Worm (Caenorhabditis elegans) whole organism, L2 larva: ENCODE results near the gene gtf-2F1.

Experiments
- lin-13 ChIP-seq: fragments of 150-350 bp; optimal IDR thresholded peaks from 2 replicates; lab custom pipeline; 2014; ENCODE audit warnings: missing biosample characterization, missing genetic modification reagents, missing genetic modification characterization
- lin-39 ChIP-seq: fragments of 150-350 bp; optimal IDR thresholded peaks from 2 replicates; lab custom pipeline; 2014; ENCODE audit warnings: missing biosample characterization, missing genetic modification reagents, missing genetic modification characterization
- nhr-77 ChIP-seq: fragments of 150-350 bp; optimal IDR thresholded peaks from 2 replicates; lab custom pipeline; 2014; ENCODE audit warnings: missing biosample characterization, missing genetic modification characterization
- sem-4 ChIP-seq: fragments of 150-350 bp; optimal IDR thresholded peaks from 2 replicates; lab custom pipeline; 2014; ENCODE audit warnings: missing biosample characterization, missing genetic modification reagents, missing genetic modification characterization
- skn-1 ChIP-seq: sonication (generic microtip); optimal IDR thresholded peaks from 2 replicates; lab custom pipeline; 2017; ENCODE audit warnings: missing biosample characterization, missing genetic modification characterization
- snpc-4 ChIP-seq: fragments of 150-350 bp; optimal IDR thresholded peaks from 2 replicates; lab custom pipeline; 2014; ENCODE audit warnings: missing biosample characterization, missing genetic modification characterization
- unc-62 ChIP-seq: fragments of 150-350 bp; optimal IDR thresholded peaks from 2 replicates; lab custom pipeline; 2014; ENCODE audit warnings: missing biosample characterization, missing genetic modification reagents, missing genetic modification characterization
- ztf-1 ChIP-seq: fragments of 200-800 bp; sonication (Bioruptor generic); conservative IDR thresholded peaks from 2 replicates; pipeline ENCODE4 v1.3.6; 2022; ENCODE audit warnings: missing genetic modification characterization, missing compliant biosample characterization
- ztf-4 ChIP-seq: fragments of 150-350 bp; optimal IDR thresholded peaks from 2 replicates; lab custom pipeline; 2014; ENCODE audit warnings: missing biosample characterization, missing genetic modification characterization

DNA sequence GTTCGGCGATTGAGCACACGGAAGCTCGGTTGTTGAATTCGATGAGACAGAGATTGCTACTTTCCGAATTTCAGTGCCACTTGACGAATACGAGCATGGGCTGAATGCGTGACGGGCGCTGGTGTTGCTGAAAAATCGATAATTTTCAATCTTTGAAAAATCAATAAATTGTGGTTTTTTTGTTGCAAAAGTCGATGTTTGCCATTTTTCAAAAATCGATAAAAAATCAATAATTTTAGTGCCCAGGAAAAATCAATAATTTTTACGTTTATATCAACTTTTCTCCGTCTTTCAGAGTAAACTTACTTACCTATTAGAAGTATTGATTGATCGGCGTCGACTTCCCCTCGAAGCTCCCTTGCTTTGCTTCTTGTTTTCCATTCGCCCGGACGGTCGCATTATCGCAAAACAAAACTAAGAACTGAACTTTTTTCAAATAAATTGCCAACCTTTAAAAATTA, 44.8 kb upstream of the gtf-2F1 start, which contains the start of gene C16A11.7:
- TF ChIP-seq ztf-4 (no peak), snpc-4 (tag; lab: Kevin White, UChicago) (no peak), unc-62 (GFP tag; lab: Kevin White, UChicago) (no peak), lin-39 (tag; lab: Kevin White, UChicago) (no peak), nhr-77 (tag; lab: Kevin White, UChicago) (no peak), ztf-1 (no peak), lin-13 (no peak), skn-1 (tag; lab: Kevin White, UChicago) (no peak), sem-4 (tag; lab: Kevin White, UChicago) (no peak)
